Fruit fly (Drosophila melanogaster): ENCODE measurements around the gene CG14223.

Gene CG14223

DNA sequence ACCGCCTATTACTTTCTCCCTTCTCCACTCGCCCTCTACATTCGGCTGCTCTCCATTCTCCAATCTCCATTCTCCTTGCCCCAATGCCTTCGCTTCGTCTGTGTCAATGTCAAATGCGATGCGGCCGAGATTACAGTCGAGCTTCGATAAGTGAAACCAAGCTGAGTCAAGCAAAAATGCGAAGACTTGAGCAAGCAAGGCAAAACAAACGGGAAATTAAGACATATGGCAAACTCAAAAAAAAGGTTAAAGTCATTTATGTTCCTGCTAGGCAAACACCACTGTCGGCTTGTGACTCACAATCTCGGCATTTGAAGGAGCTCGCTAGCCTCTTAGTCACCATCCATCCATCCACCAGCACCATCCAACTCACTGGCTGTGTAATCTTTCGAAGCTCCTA lies 4.6 kb upstream of the CG14223 start (continued):
- peak; percentile 98 for TF ChIP-seq HmgZ (tag; optimal IDR thresholded peaks at IDR 0.05)
- peak; percentile 91 for TF ChIP-seq bcd (GFP tag; optimal IDR thresholded peaks at IDR 0.05)
- TF ChIP-seq Ada2b (GFP tag; IDR thresholded peaks at IDR 0.05) = peak; percentile 93
- peak; percentile 97 for TF ChIP-seq CG10959 (GFP tag; IDR thresholded peaks at IDR 0.05)
- peak; percentile 59 for TF ChIP-seq stwl (tag; optimal IDR thresholded peaks at IDR 0.05)
- peak; percentile 91 for TF ChIP-seq CG32772 (GFP tag; IDR thresholded peaks at IDR 0.05)
- TF ChIP-seq Awh (GFP tag; IDR thresholded peaks at IDR 0.05) = peak; percentile 92
- TF ChIP-seq repo (GFP tag; optimal IDR thresholded peaks at IDR 0.05) = peak; percentile 94
- TF ChIP-seq sd (tag; optimal IDR thresholded peaks at IDR 0.05) = peak; percentile 99
- peak; percentile 93 for TF ChIP-seq CG18262 (tag; optimal IDR thresholded peaks at IDR 0.05)
- peak; percentile 96 for TF ChIP-seq Drgx (GFP tag; IDR thresholded peaks at IDR 0.05)
- peak; percentile 97 for TF ChIP-seq Camta (GFP tag; optimal IDR thresholded peaks at IDR 0.05)
- peak; percentile 75 for TF ChIP-seq GATAe (GFP tag; conservative IDR thresholded peaks at IDR 0.05)
- TF ChIP-seq phol (tag; optimal IDR thresholded peaks at IDR 0.05) = peak; percentile 91
- no peak for TF ChIP-seq CG42726 (GFP tag; IDR thresholded peaks at IDR 0.05; ENCODE audit: partially characterized antibody)

DNA sequence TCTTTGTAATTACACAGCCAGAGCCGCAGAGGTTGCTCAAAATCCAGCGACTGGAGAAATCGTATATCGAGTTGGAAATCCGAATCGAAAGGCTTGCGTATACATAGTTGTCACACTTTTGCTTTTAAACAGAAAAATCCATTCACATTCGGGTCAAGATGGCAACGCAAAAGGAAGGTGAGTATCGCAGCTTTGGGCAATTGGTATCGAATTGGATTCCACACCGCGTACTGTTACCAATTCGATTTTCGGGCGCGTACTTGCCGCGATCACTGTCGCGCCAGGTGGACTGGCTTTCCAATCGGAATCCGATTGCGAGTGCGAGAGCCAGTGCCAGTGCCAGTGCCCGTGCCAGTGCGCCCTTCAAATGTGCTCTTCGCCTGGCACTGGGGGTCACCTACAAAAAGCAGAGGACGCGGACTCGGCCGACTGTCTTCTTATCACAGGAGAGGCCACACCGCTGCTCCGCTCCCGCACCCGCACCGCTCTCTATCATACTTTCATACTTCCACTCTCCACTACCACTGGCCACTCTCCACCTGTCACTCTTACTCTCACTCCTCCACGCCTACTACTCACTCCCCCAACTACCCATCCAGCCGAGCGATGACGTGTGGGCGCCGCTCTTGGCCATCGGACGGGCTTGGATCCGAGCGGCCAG lies 3.8 kb upstream of the CG14223 start:
- TF ChIP-seq NK7.1 (GFP tag; optimal IDR thresholded peaks at IDR 0.05) = no peak
- TF ChIP-seq B-H1 (GFP tag; IDR thresholded peaks at IDR 0.05) = no peak
- TF ChIP-seq B-H2 (GFP tag; optimal IDR thresholded peaks at IDR 0.05) = no peak
- no peak for TF ChIP-seq unc-4 (GFP tag; IDR thresholded peaks at IDR 0.05; ENCODE audit: partially characterized antibody)
- no peak for TF ChIP-seq CG15269 (tag; optimal IDR thresholded peaks at IDR 0.05)
- peak in 1 of 2 experiments; percentile 67 for TF ChIP-seq Hr78 (GFP tag; optimal IDR thresholded peaks at IDR 0.05)
- TF ChIP-seq CG7987 (GFP tag; optimal IDR thresholded peaks at IDR 0.05) = no peak
- TF ChIP-seq sug (tag; optimal IDR thresholded peaks at IDR 0.05) = peak; percentile 32
- TF ChIP-seq pita (GFP tag; optimal IDR thresholded peaks at IDR 0.05) = no peak
- no peak for TF ChIP-seq chn (GFP tag; optimal IDR thresholded peaks at IDR 0.05)
- no peak for TF ChIP-seq CG12744 (GFP tag; optimal IDR thresholded peaks at IDR 0.05)
- no peak for TF ChIP-seq CG11085 (GFP tag; IDR thresholded peaks at IDR 0.05)
- TF ChIP-seq insv (GFP tag; optimal IDR thresholded peaks at IDR 0.05) = peak in 1 of 2 experiments; percentile 84
- no peak for TF ChIP-seq CG7271 (tag; optimal IDR thresholded peaks at IDR 0.05)
- TF ChIP-seq shn (GFP tag; optimal IDR thresholded peaks at IDR 0.05) = no peak
- TF ChIP-seq Sry-δ (GFP tag; optimal IDR thresholded peaks at IDR 0.05) = no peak
- TF ChIP-seq CG5245 (GFP tag; optimal IDR thresholded peaks at IDR 0.05) = no peak
- no peak for TF ChIP-seq BtbVII (GFP tag; optimal IDR thresholded peaks at IDR 0.05)
- peak; percentile 83 for TF ChIP-seq ERR (GFP tag; optimal IDR thresholded peaks at IDR 0.05)
- TF ChIP-seq CG42726 (GFP tag; IDR thresholded peaks at IDR 0.05; ENCODE audit: partially characterized antibody) = no peak
- TF ChIP-seq z (GFP tag; IDR thresholded peaks at IDR 0.05) = 0 out of 3 replicates have a peak, but pooled peaks have one; percentile 50
- TF ChIP-seq Trl (optimal IDR thresholded peaks at IDR 0.05) = peak; percentile 46 to 50
- TF ChIP-seq Trl (GFP tag; optimal IDR thresholded peaks at IDR 0.05) = no peak
- peak; percentile 36 for TF ChIP-seq Deaf1 (tag; optimal IDR thresholded peaks at IDR 0.05)
- TF ChIP-seq ro (GFP tag; IDR thresholded peaks at IDR 0.05) = no peak
- no peak for TF ChIP-seq PHDP (tag; optimal IDR thresholded peaks at IDR 0.05)
- no peak for TF ChIP-seq CG11696 (GFP tag; IDR thresholded peaks at IDR 0.05)
- peak; percentile 37 for TF ChIP-seq sens (GFP tag)
- TF ChIP-seq phol (tag; optimal IDR thresholded peaks at IDR 0.05) = no peak
- peak; percentile 7 for TF ChIP-seq BEAF-32 (GFP tag; optimal IDR thresholded peaks at IDR 0.05)
- peak; percentile 92 for TF ChIP-seq Elba2 (GFP tag; optimal IDR thresholded peaks at IDR 0.05)
- TF ChIP-seq CG10959 (GFP tag; IDR thresholded peaks at IDR 0.05) = no peak
- no peak for TF ChIP-seq tna (GFP tag; IDR thresholded peaks at IDR 0.05; ENCODE audit: partially characterized antibody)
- TF ChIP-seq CG3407 (GFP tag; optimal IDR thresholded peaks at IDR 0.05) = no peak
- TF ChIP-seq CG6254 (GFP tag; optimal IDR thresholded peaks at IDR 0.05) = no peak
- TF ChIP-seq CG3281 (GFP tag; optimal IDR thresholded peaks at IDR 0.05) = no peak
- no peak for TF ChIP-seq Hand (GFP tag; optimal IDR thresholded peaks at IDR 0.05)
- TF ChIP-seq Ada2b (GFP tag; IDR thresholded peaks at IDR 0.05) = no peak

Measured in whole organism, embryonic.